Worm (Caenorhabditis elegans) whole organism, early embryonic: ENCODE data around the gene tmem-184.

Experiments
- B0310.2 ChIP-seq: sonication (generic microtip); optimal IDR thresholded peaks from 2 replicates; lab custom pipeline; 2016; ENCODE audit warnings: mild to moderate bottlenecking, missing genetic modification characterization, missing compliant biosample characterization
- ama-1 ChIP-seq: fragments of 150-350 bp; optimal IDR thresholded peaks from 2 replicates; lab custom pipeline; 2014
- hnd-1 ChIP-seq: sonication (generic microtip); optimal IDR thresholded peaks from 2 replicates; lab custom pipeline; 2016; ENCODE audit warnings: missing genetic modification characterization, missing compliant biosample characterization
- scrt-1 ChIP-seq: fragments of 200-800 bp; sonication (Bioruptor generic); IDR thresholded peaks from 2 replicates; pipeline ENCODE4 v1.3.6; 2022; ENCODE audit warnings: missing genetic modification characterization, missing compliant biosample characterization
- sea-1 ChIP-seq: fragments of 200-800 bp; sonication (Bioruptor generic); conservative IDR thresholded peaks from 2 replicates; pipeline ENCODE4 v1.3.6; 2022; ENCODE audit warnings: missing genetic modification characterization, missing compliant biosample characterization

- no peak for TF ChIP-seq ama-1
- TF ChIP-seq sea-1 = peak; percentile 54; the same call in 1 of the 2 replicates
- no peak for TF ChIP-seq hnd-1 (tag; lab: Kevin White, UChicago)
- TF ChIP-seq scrt-1 (GFP tag; lab: Robert Waterston, UW) = no peak
- TF ChIP-seq B0310.2 (tag; lab: Kevin White, UChicago) = no peak
Measured at ce11 chrX:14753514-14754076, 46.9 kb upstream of the tmem-184 start, which contains the start of gene sucl-1.
